Fruit fly (Drosophila melanogaster) whole organism, embryonic: Measurements from ENCODE around the gene alphaTub67C.

Source experiments
- Atf3 ChIP-seq: fragments of 200-800 bp; sonication (Bioruptor generic); optimal IDR thresholded peaks from 3 replicates; lab custom pipeline; 2016; ENCODE audit warnings: missing biosample characterization, missing genetic modification characterization
- CG10209 ChIP-seq: fragments of 200-800 bp; sonication (Bioruptor generic); optimal IDR thresholded peaks from 3 replicates; lab custom pipeline; 2017; ENCODE audit warnings: missing biosample characterization, mild to moderate bottlenecking, missing genetic modification characterization, missing genetic modification reagents
- CG11695 ChIP-seq: fragments of 200-800 bp; sonication (Bioruptor generic); IDR thresholded peaks from 3 replicates; pipeline ENCODE4 v1.3.6; 2022; ENCODE audit warnings: missing biosample characterization, missing genetic modification characterization
- CG13123 ChIP-seq: fragments of 200-800 bp; sonication (Bioruptor generic); optimal IDR thresholded peaks from 2 replicates; lab custom pipeline; 2016; ENCODE audit warnings: missing biosample characterization, missing genetic modification characterization
- CG1647 ChIP-seq: fragments of 200-800 bp; sonication (Bioruptor generic); optimal IDR thresholded peaks from 3 replicates; lab custom pipeline; 2016; ENCODE audit warnings: missing biosample characterization, missing genetic modification characterization
- CG17359 ChIP-seq: fragments of 200-800 bp; sonication (Bioruptor generic); optimal IDR thresholded peaks from 3 replicates; lab custom pipeline; 2018; ENCODE audit warnings: missing biosample characterization, mild to moderate bottlenecking, missing genetic modification characterization, moderate library complexity
- CG30431 ChIP-seq: fragments of 200-800 bp; sonication (Bioruptor generic); optimal IDR thresholded peaks from 2 replicates; lab custom pipeline; 2017; ENCODE audit warnings: missing biosample characterization, missing genetic modification characterization
- CG3065 ChIP-seq: fragments of 200-800 bp; sonication (Bioruptor generic); optimal IDR thresholded peaks from 2 replicates; lab custom pipeline; 2016; ENCODE audit warnings: missing biosample characterization, missing genetic modification characterization
- CG33213 ChIP-seq: fragments of 200-800 bp; sonication (Bioruptor generic); optimal IDR thresholded peaks from 3 replicates; lab custom pipeline; 2016; ENCODE audit warnings: missing biosample characterization, missing genetic modification characterization
- CG34376 ChIP-seq: fragments of 200-800 bp; sonication (Bioruptor generic); optimal IDR thresholded peaks from 2 replicates; lab custom pipeline; 2018; ENCODE audit warnings: missing biosample characterization, mild to moderate bottlenecking, missing genetic modification characterization
- CG4707 ChIP-seq: fragments of 200-800 bp; sonication (Bioruptor generic); optimal IDR thresholded peaks from 2 replicates; lab custom pipeline; 2018; ENCODE audit warnings: missing biosample characterization, mild to moderate bottlenecking, missing genetic modification characterization, moderate library complexity
- CG5245 ChIP-seq: fragments of 200-800 bp; sonication (Bioruptor generic); optimal IDR thresholded peaks from 3 replicates; lab custom pipeline; 2016; ENCODE audit warnings: missing biosample characterization, missing genetic modification characterization
- CG7963 ChIP-seq: fragments of 200-800 bp; sonication (Bioruptor generic); IDR thresholded peaks from 3 replicates; pipeline ENCODE4 v1.3.6; 2022; ENCODE audit warnings: missing biosample characterization, missing genetic modification characterization; ENCODE audit not compliant: partially characterized antibody
- CG8388 ChIP-seq: fragments of 200-800 bp; sonication (Bioruptor generic); optimal IDR thresholded peaks from 2 replicates; lab custom pipeline; 2019; ENCODE audit warnings: missing biosample characterization, mild to moderate bottlenecking, missing genetic modification characterization, moderate library complexity
- CG9727 ChIP-seq: fragments of 200-800 bp; sonication (Bioruptor generic); optimal IDR thresholded peaks from 3 replicates; lab custom pipeline; 2017; ENCODE audit warnings: missing biosample characterization, mild to moderate bottlenecking, missing genetic modification characterization
- CG9817 ChIP-seq: fragments of 200-800 bp; sonication (Bioruptor generic); optimal IDR thresholded peaks from 2 replicates; lab custom pipeline; 2018; ENCODE audit warnings: missing biosample characterization, mild to moderate bottlenecking, missing genetic modification characterization, moderate library complexity
- Camta ChIP-seq: fragments of 200-800 bp; sonication (Bioruptor generic); optimal IDR thresholded peaks from 2 replicates; lab custom pipeline; 2016; ENCODE audit warnings: missing biosample characterization, missing genetic modification characterization
- HLHmδ ChIP-seq: fragments of 200-800 bp; sonication (Bioruptor generic); optimal IDR thresholded peaks from 2 replicates; lab custom pipeline; 2018; ENCODE audit warnings: missing biosample characterization, mild to moderate bottlenecking, missing genetic modification characterization, moderate library complexity
- Hr51 ChIP-seq, 2 experiments: fragments of 200-800 bp; sonication (Bioruptor generic); optimal IDR thresholded peaks; 2 replicates in 1 of 2; 3 replicates in 1 of 2; lab custom pipeline; 2016 to 2018; ENCODE audit warnings: missing biosample characterization in 2 of 2, missing genetic modification characterization in 2 of 2, mild to moderate bottlenecking in 1 of 2, moderate library complexity in 1 of 2
- Hsf ChIP-seq: fragments of 200-800 bp; sonication (Bioruptor generic); optimal IDR thresholded peaks from 3 replicates; lab custom pipeline; 2016; ENCODE audit warnings: missing biosample characterization, missing genetic modification characterization
- Max ChIP-seq: fragments of 200-800 bp; sonication (Bioruptor generic); optimal IDR thresholded peaks from 2 replicates; lab custom pipeline; 2016; ENCODE audit warnings: missing biosample characterization, mild to moderate bottlenecking, missing genetic modification characterization
- Med ChIP-seq: fragments of 200-800 bp; sonication (Bioruptor generic); peaks from one replicate; lab custom pipeline; 2016; ENCODE audit warnings: missing biosample characterization, missing genetic modification characterization, mild to moderate bottlenecking, inconsistent platforms, moderate library complexity
- Neu2 ChIP-seq: fragments of 200-800 bp; sonication (Bioruptor generic); optimal IDR thresholded peaks from 3 replicates; lab custom pipeline; 2016; ENCODE audit warnings: missing biosample characterization, missing genetic modification characterization, borderline replicate concordance
- Nf-YA ChIP-seq: fragments of 200-800 bp; sonication (Bioruptor generic); IDR thresholded peaks from 2 replicates; pipeline ENCODE4 v1.3.6; 2022; ENCODE audit warnings: missing biosample characterization, missing genetic modification characterization
- Nf-YB ChIP-seq: fragments of 200-800 bp; sonication (Bioruptor generic); optimal IDR thresholded peaks from 3 replicates; lab custom pipeline; 2019; ENCODE audit warnings: missing biosample characterization, mild to moderate bottlenecking, missing genetic modification characterization, moderate library complexity
- Nf-YC ChIP-seq: fragments of 200-800 bp; optimal IDR thresholded peaks from 3 replicates; lab custom pipeline; 2019; ENCODE audit warnings: missing biosample characterization, mild to moderate bottlenecking, missing genetic modification characterization, moderate library complexity
- Scr ChIP-seq: fragments of 200-800 bp; sonication (Bioruptor generic); IDR thresholded peaks from 2 replicates; pipeline ENCODE4 v1.3.6; 2022; ENCODE audit warnings: missing biosample characterization, missing genetic modification characterization; ENCODE audit not compliant: partially characterized antibody
- Six4 ChIP-seq: fragments of 200-800 bp; sonication (Bioruptor generic); optimal IDR thresholded peaks from 2 replicates; lab custom pipeline; 2016; ENCODE audit warnings: missing biosample characterization, missing genetic modification characterization
- Sox100B ChIP-seq: fragments of 200-800 bp; sonication (Bioruptor generic); optimal IDR thresholded peaks from 3 replicates; lab custom pipeline; 2018; ENCODE audit warnings: missing biosample characterization, mild to moderate bottlenecking, missing genetic modification characterization
- Ssrp ChIP-seq: fragments of 200-800 bp; sonication (Bioruptor generic); optimal IDR thresholded peaks from 2 replicates; lab custom pipeline; 2018; ENCODE audit warnings: missing biosample characterization, mild to moderate bottlenecking, missing genetic modification characterization, moderate library complexity
- ara ChIP-seq: fragments of 200-800 bp; sonication (Bioruptor generic); IDR thresholded peaks from 2 replicates; pipeline ENCODE4 v1.3.6; 2022; ENCODE audit warnings: missing biosample characterization, missing genetic modification characterization
- cg ChIP-seq: fragments of 200-800 bp; sonication (Bioruptor generic); optimal IDR thresholded peaks from 3 replicates; lab custom pipeline; 2019; ENCODE audit warnings: missing biosample characterization, mild to moderate bottlenecking, missing genetic modification characterization, moderate library complexity
- chinmo ChIP-seq: fragments of 200-800 bp; sonication (Bioruptor generic); IDR thresholded peaks from 4 replicates; pipeline ENCODE4 v1.3.6; 2022; ENCODE audit warnings: missing biosample characterization, missing genetic modification characterization; ENCODE audit not compliant: partially characterized antibody
- dpn ChIP-seq, 2 experiments: fragments of 200-800 bp; sonication (Bioruptor generic); optimal IDR thresholded peaks; 3 replicates each; lab custom pipeline; 2016; ENCODE audit warnings: missing biosample characterization in 2 of 2, missing genetic modification characterization in 2 of 2
- dysf ChIP-seq: fragments of 200-800 bp; sonication (Bioruptor generic); IDR thresholded peaks from 3 replicates; pipeline ENCODE4 v1.3.6; 2022; ENCODE audit warnings: missing biosample characterization, missing genetic modification characterization
- fru ChIP-seq: fragments of >200 bp; optimal IDR thresholded peaks from 2 replicates; lab custom pipeline; 2017
- gcm2 ChIP-seq: fragments of 200-800 bp; sonication (Bioruptor generic); optimal IDR thresholded peaks from 2 replicates; lab custom pipeline; 2016; ENCODE audit warnings: missing biosample characterization, missing genetic modification characterization
- jigr1 ChIP-seq: fragments of 200-800 bp; sonication (Bioruptor generic); IDR thresholded peaks from 3 replicates; pipeline ENCODE4 v1.3.6; 2022; ENCODE audit warnings: missing biosample characterization, missing genetic modification characterization
- kay ChIP-seq: fragments of 200-800 bp; sonication (Bioruptor generic); optimal IDR thresholded peaks from 2 replicates; lab custom pipeline; 2016; ENCODE audit warnings: missing biosample characterization, missing genetic modification characterization
- mam ChIP-seq: fragments of 200-800 bp; sonication (Bioruptor generic); optimal IDR thresholded peaks from 3 replicates; lab custom pipeline; 2016; ENCODE audit warnings: missing biosample characterization, missing genetic modification characterization
- nom ChIP-seq: fragments of 200-800 bp; sonication (Bioruptor generic); optimal IDR thresholded peaks from 2 replicates; lab custom pipeline; 2017; ENCODE audit warnings: missing biosample characterization, missing genetic modification characterization, mild to moderate bottlenecking, moderate library complexity, missing genetic modification reagents
- onecut ChIP-seq: fragments of 200-800 bp; sonication (Bioruptor generic); IDR thresholded peaks from 2 replicates; pipeline ENCODE4 v1.3.6; 2022; ENCODE audit warnings: missing biosample characterization, missing genetic modification characterization
- repo ChIP-seq: fragments of 200-800 bp; sonication (Bioruptor generic); optimal IDR thresholded peaks from 2 replicates; lab custom pipeline; 2016; ENCODE audit warnings: missing biosample characterization, missing genetic modification characterization
- salm ChIP-seq: fragments of 200-800 bp; sonication (Bioruptor generic); optimal IDR thresholded peaks from 2 replicates; lab custom pipeline; 2018; ENCODE audit warnings: missing biosample characterization, mild to moderate bottlenecking, missing genetic modification characterization
- sens-2 ChIP-seq: fragments of 200-800 bp; sonication (Bioruptor generic); IDR thresholded peaks from 2 replicates; pipeline ENCODE4 v1.3.6; 2022; ENCODE audit warnings: missing biosample characterization, missing genetic modification characterization
- sima ChIP-seq: fragments of 200-800 bp; sonication (Bioruptor generic); optimal IDR thresholded peaks from 2 replicates; lab custom pipeline; 2016; ENCODE audit warnings: missing biosample characterization, missing genetic modification characterization
- sqz ChIP-seq: fragments of 200-800 bp; sonication (Bioruptor generic); optimal IDR thresholded peaks from 3 replicates; lab custom pipeline; 2018; ENCODE audit warnings: missing biosample characterization, mild to moderate bottlenecking, missing genetic modification characterization
- tio ChIP-seq: fragments of 200-800 bp; sonication (Bioruptor generic); optimal IDR thresholded peaks from 2 replicates; lab custom pipeline; 2017; ENCODE audit warnings: missing biosample characterization, missing genetic modification characterization, inconsistent platforms
- zen ChIP-seq: fragments of 200-800 bp; sonication (Bioruptor generic); optimal IDR thresholded peaks from 3 replicates; lab custom pipeline; 2018; ENCODE audit warnings: missing biosample characterization, mild to moderate bottlenecking, missing genetic modification characterization, moderate library complexity
- zf30C ChIP-seq: fragments of 200-800 bp; sonication (Bioruptor generic); optimal IDR thresholded peaks from 3 replicates; lab custom pipeline; 2018; ENCODE audit warnings: missing biosample characterization, mild to moderate bottlenecking, missing genetic modification characterization
- zfh1 ChIP-seq: fragments of 200-800 bp; sonication (Bioruptor generic); IDR thresholded peaks from 3 replicates; pipeline ENCODE4 v1.3.6; 2022; ENCODE audit warnings: missing biosample characterization, missing genetic modification characterization

The alphaTub67C gene

dm6 chr3L:9695647-9696046 lies 14.6 kb downstream of the alphaTub67C start (continued):
- peak; percentile 26 for TF ChIP-seq CG9727 (GFP tag; lab: Kevin White, UChicago)
- peak; percentile 47 for TF ChIP-seq CG17359
- no peak for TF ChIP-seq sqz (GFP tag; lab: Kevin White, UChicago)
- TF ChIP-seq Ssrp (tag; lab: Kevin White, UChicago) = peak; percentile 34
- no peak for TF ChIP-seq CG4707 (GFP tag; lab: Kevin White, UChicago)
- TF ChIP-seq zf30C (GFP tag; lab: Kevin White, UChicago) = no peak
- no peak for TF ChIP-seq mam
- no peak for TF ChIP-seq Hsf (GFP tag; lab: Kevin White, UChicago)
- no peak for TF ChIP-seq CG7963
- peak; percentile 43 for TF ChIP-seq Nf-YC (tag; lab: Kevin White, UChicago)
- no peak for TF ChIP-seq CG34376 (GFP tag; lab: Kevin White, UChicago)
- TF ChIP-seq CG33213 = no peak
- TF ChIP-seq dysf (GFP tag; lab: Robert Waterston, UW) = peak; percentile 47; the same call in 1 of the 3 replicates
- no peak for TF ChIP-seq zfh1
- no peak for TF ChIP-seq Six4 (GFP tag; lab: Kevin White, UChicago)
- TF ChIP-seq sima (GFP tag; lab: Kevin White, UChicago) = no peak
- no peak for TF ChIP-seq CG13123 (GFP tag; lab: Kevin White, UChicago)
- no peak for TF ChIP-seq Camta
- no peak for TF ChIP-seq jigr1
- TF ChIP-seq Atf3 (GFP tag; lab: Kevin White, UChicago) = no peak
- TF ChIP-seq gcm2 (GFP tag; lab: Kevin White, UChicago) = no peak
- no peak for TF ChIP-seq sens-2 (GFP tag; lab: Robert Waterston, UW)
- no peak for TF ChIP-seq CG1647 (GFP tag; lab: Kevin White, UChicago)
- TF ChIP-seq CG10209 = peak; percentile 61
- no peak for TF ChIP-seq Neu2 (GFP tag; lab: Kevin White, UChicago)
- TF ChIP-seq chinmo (GFP tag; lab: Robert Waterston, UW) = no peak
- TF ChIP-seq zen (tag; lab: Kevin White, UChicago) = no peak
- TF ChIP-seq salm (tag; lab: Kevin White, UChicago) = peak; percentile 10
- TF ChIP-seq tio (GFP tag; lab: Kevin White, UChicago) = no peak
- TF ChIP-seq CG30431 = no peak
- peak in 1 of 2 experiments; percentile 8 for TF ChIP-seq dpn (GFP tag; optimal IDR thresholded peaks at IDR 0.05; lab: Kevin White, UChicago)
- no peak for TF ChIP-seq fru (lab: Kevin White, UChicago)
- TF ChIP-seq CG9817 (tag; lab: Kevin White, UChicago) = no peak
- TF ChIP-seq Scr (GFP tag; lab: Robert Waterston, UW) = no peak
- TF ChIP-seq Nf-YB (GFP tag; lab: Kevin White, UChicago) = peak; percentile 2
- no peak for TF ChIP-seq Max (GFP tag; lab: Kevin White, UChicago)
- TF ChIP-seq CG5245 (GFP tag; lab: Kevin White, UChicago) = no peak
- peak; percentile 19 for TF ChIP-seq CG8388 (GFP tag; lab: Kevin White, UChicago)
- TF ChIP-seq CG11695 (GFP tag; lab: Robert Waterston, UW) = 0 out of 3 replicates have a peak, but pooled peaks have one; percentile 33
- no peak for TF ChIP-seq Med (GFP tag; lab: Kevin White, UChicago)
- TF ChIP-seq kay (GFP tag; lab: Kevin White, UChicago) = peak; percentile 7
- no peak for TF ChIP-seq ara
- TF ChIP-seq cg (GFP tag; lab: Kevin White, UChicago) = no peak
- no peak for TF ChIP-seq repo (GFP tag; lab: Kevin White, UChicago)
- no peak for TF ChIP-seq Nf-YA (GFP tag; lab: Robert Waterston, UW)
- TF ChIP-seq nom (GFP tag; lab: Kevin White, UChicago) = no peak
- no peak for TF ChIP-seq HLHmδ (GFP tag; lab: Kevin White, UChicago)
- no peak for TF ChIP-seq CG3065 (GFP tag; lab: Kevin White, UChicago)
- TF ChIP-seq Sox100B (GFP tag; lab: Kevin White, UChicago) = peak; percentile 22
- TF ChIP-seq Hr51 (GFP tag; optimal IDR thresholded peaks at IDR 0.05; lab: Kevin White, UChicago) = peak in 1 of 2 experiments; percentile 75
- TF ChIP-seq onecut = no peak
